Fruit fly (Drosophila melanogaster) whole organism, adult: ENCODE data around the gene shd.
A peak's percentile ranks its signal among the peaks of the same experiment; 100 is the strongest.

Source experiments
- CG12768 ChIP-seq: fragments of 200-800 bp; sonication (Bioruptor generic); optimal IDR thresholded peaks from 2 replicates; lab custom pipeline; 2017; ENCODE audit warnings: missing biosample characterization, missing genetic modification characterization, mild to moderate bottlenecking, moderate library complexity, missing genetic modification reagents
- CG7101 ChIP-seq: fragments of 200-800 bp; sonication (Bioruptor generic); optimal IDR thresholded peaks from 2 replicates; lab custom pipeline; 2018; ENCODE audit warnings: missing biosample characterization, mild to moderate bottlenecking, missing genetic modification characterization, moderate library complexity
- Clk ChIP-seq: fragments of 200-800 bp; sonication (Bioruptor generic); optimal IDR thresholded peaks from 2 replicates; lab custom pipeline; 2017; ENCODE audit warnings: missing biosample characterization, missing genetic modification characterization
- Crg-1 ChIP-seq: fragments of 200-800 bp; sonication (Bioruptor generic); optimal IDR thresholded peaks from 2 replicates; lab custom pipeline; 2016; ENCODE audit warnings: missing biosample characterization, missing genetic modification characterization
- bab1 ChIP-seq: fragments of 200-800 bp; sonication (Bioruptor generic); optimal IDR thresholded peaks from 3 replicates; lab custom pipeline; 2019; ENCODE audit warnings: missing biosample characterization, mild to moderate bottlenecking, missing genetic modification characterization, moderate library complexity

dm6 chr3L:14616085-14617026, 2.1 kb downstream of the shd start:
- no peak for TF ChIP-seq CG12768 (GFP tag; lab: Kevin White, UChicago)
- TF ChIP-seq Crg-1 (GFP tag; lab: Kevin White, UChicago), result no peak
- TF ChIP-seq bab1 (GFP tag; lab: Kevin White, UChicago), result peak; percentile 28
- no peak for TF ChIP-seq CG7101 (tag; lab: Kevin White, UChicago)
- no peak for TF ChIP-seq Clk
